Worm (Caenorhabditis elegans): ENCODE results near the gene lat-1.

Gene lat-1

ce11 chrII:8927253-8927791 lies 30.7 kb downstream of the lat-1 start, which contains the start of gene cct-2 (continued):
- no peak for TF ChIP-seq F57C9.4 (tag; optimal IDR thresholded peaks at IDR 0.05)
- peak; percentile 69; the same call in 1 of the 2 replicates for TF ChIP-seq hsf-1 (GFP tag; IDR thresholded peaks at IDR 0.05)
- no peak for TF ChIP-seq ztf-28 (GFP tag; IDR thresholded peaks at IDR 0.05)
- no peak for TF ChIP-seq ccch-3 (GFP tag; optimal IDR thresholded peaks at IDR 0.05)
- no peak for TF ChIP-seq nhr-120 (GFP tag; IDR thresholded peaks at IDR 0.05)
- no peak for TF ChIP-seq F33H1.4 (GFP tag; IDR thresholded peaks at IDR 0.05)
- no peak for TF ChIP-seq tlf-1 (GFP tag; optimal IDR thresholded peaks at IDR 0.05)
- TF ChIP-seq lin-26 (GFP tag; IDR thresholded peaks at IDR 0.05), result no peak
- no peak for TF ChIP-seq F10E7.11 (tag; optimal IDR thresholded peaks at IDR 0.05)
- TF ChIP-seq attf-6 (GFP tag; IDR thresholded peaks at IDR 0.05), result no peak
- TF ChIP-seq dpff-1 (tag; optimal IDR thresholded peaks at IDR 0.05), result no peak
- TF ChIP-seq lag-1 (GFP tag; IDR thresholded peaks at IDR 0.05), result no peak
- no peak for TF ChIP-seq F22D6.2 (tag; optimal IDR thresholded peaks at IDR 0.05)
- TF ChIP-seq attf-3 (GFP tag; conservative IDR thresholded peaks at IDR 0.05), result no peak
- TF ChIP-seq F55B11.4 (tag; optimal IDR thresholded peaks at IDR 0.05; ENCODE audit: borderline replicate concordance, insufficient read depth), result no peak
- TF ChIP-seq hmg-1.2 (GFP tag; IDR thresholded peaks at IDR 0.05), result peak; percentile 14; the same call in 1 of the 2 replicates
- peak; percentile 12 for TF ChIP-seq nhr-80 (tag; optimal IDR thresholded peaks at IDR 0.05)
- no peak for TF ChIP-seq D2030.7 (GFP tag; IDR thresholded peaks at IDR 0.05)
- TF ChIP-seq nfyb-1 (GFP tag; IDR thresholded peaks at IDR 0.05), result no peak
- TF ChIP-seq F52B5.7 (tag; optimal IDR thresholded peaks at IDR 0.05), result no peak
- TF ChIP-seq ceh-40 (GFP tag; IDR thresholded peaks at IDR 0.05), result no peak
- no peak for TF ChIP-seq unc-62 (GFP tag; optimal IDR thresholded peaks at IDR 0.05)
- TF ChIP-seq K11D2.4 (GFP tag; IDR thresholded peaks at IDR 0.05), result no peak
- TF ChIP-seq B0261.1 (tag; optimal IDR thresholded peaks at IDR 0.05), result no peak
- TF ChIP-seq sptf-2 (GFP tag; optimal IDR thresholded peaks at IDR 0.05), result no peak
- TF ChIP-seq lsy-27 (tag; optimal IDR thresholded peaks at IDR 0.05; ENCODE audit: borderline replicate concordance, insufficient read depth), result no peak
- TF ChIP-seq bed-1 (GFP tag; IDR thresholded peaks at IDR 0.05), result no peak
- TF ChIP-seq nfya-2 (GFP tag; IDR thresholded peaks at IDR 0.05), result no peak
- TF ChIP-seq ets-4 (GFP tag; optimal IDR thresholded peaks at IDR 0.05), result no peak
- TF ChIP-seq atf-7 (tag; optimal IDR thresholded peaks at IDR 0.05), result no peak
- TF ChIP-seq Y67H2A.10 (GFP tag; conservative IDR thresholded peaks at IDR 0.05), result no peak
- TF ChIP-seq ZK185.1 (tag; optimal IDR thresholded peaks at IDR 0.05; ENCODE audit: poor library complexity, severe bottlenecking), result peak; percentile 59
- no peak for TF ChIP-seq B0035.1 (tag; optimal IDR thresholded peaks at IDR 0.05)
- TF ChIP-seq hlh-12 (tag; optimal IDR thresholded peaks at IDR 0.05), result no peak
- no peak for TF ChIP-seq zim-3 (tag; optimal IDR thresholded peaks at IDR 0.05)
- TF ChIP-seq Y53G8AR.9 (GFP tag; conservative IDR thresholded peaks at IDR 0.05), result no peak
- no peak for TF ChIP-seq cebp-2 (GFP tag; IDR thresholded peaks at IDR 0.05)
- TF ChIP-seq xnd-1 (tag; optimal IDR thresholded peaks at IDR 0.05), result no peak
- TF ChIP-seq F37B4.10 (GFP tag; IDR thresholded peaks at IDR 0.05), result no peak
- TF ChIP-seq lir-1 (GFP tag; conservative IDR thresholded peaks at IDR 0.05), result no peak
- TF ChIP-seq Y56A3A.18 (GFP tag; IDR thresholded peaks at IDR 0.05), result no peak
- TF ChIP-seq ceh-79 (tag; optimal IDR thresholded peaks at IDR 0.05), result no peak
- no peak for TF ChIP-seq madf-3 (GFP tag; IDR thresholded peaks at IDR 0.05)
- no peak for TF ChIP-seq nhr-27 (tag; optimal IDR thresholded peaks at IDR 0.05)
- no peak for TF ChIP-seq egl-44 (GFP tag; IDR thresholded peaks at IDR 0.05)
- no peak for TF ChIP-seq ztf-3 (GFP tag; optimal IDR thresholded peaks at IDR 0.05)
- no peak for TF ChIP-seq snpc-1.3 (tag; optimal IDR thresholded peaks at IDR 0.05; ENCODE audit: insufficient read depth)
- no peak for TF ChIP-seq nhr-179 (tag; optimal IDR thresholded peaks at IDR 0.05)
- no peak for TF ChIP-seq cebp-1 (GFP tag; IDR thresholded peaks at IDR 0.05)
- TF ChIP-seq cebp-1 (tag; optimal IDR thresholded peaks at IDR 0.05), result no peak

All from whole organism, young adult.